Worm (Caenorhabditis elegans): ENCODE results near the gene npa-1.

- TF ChIP-seq him-1 (tag; optimal IDR thresholded peaks at IDR 0.05) (no peak), W03F9.2 (tag; optimal IDR thresholded peaks at IDR 0.05) (no peak)
Measured at ce11 chrV:7112223-7112622, 36.6 kb downstream of the npa-1 start.

All from whole organism, L4/young adult.